Fruit fly (Drosophila melanogaster) whole organism, wandering third instar larva: ENCODE results near the gene ND-51.
A peak's percentile ranks its signal among the peaks of the same experiment; 100 is the strongest.

Source experiments
- Abd-B ChIP-seq: fragments of >200 bp; optimal IDR thresholded peaks from 2 replicates; lab custom pipeline; 2017; ENCODE audit warnings: missing biosample characterization, missing genetic modification characterization
- CG32264 ChIP-seq: fragments of 200-800 bp; sonication (Bioruptor generic); optimal IDR thresholded peaks from 2 replicates; lab custom pipeline; 2016; ENCODE audit warnings: missing biosample characterization, missing genetic modification characterization
- CG9705 ChIP-seq: fragments of 200-800 bp; sonication (Bioruptor generic); optimal IDR thresholded peaks from 2 replicates; lab custom pipeline; 2018; ENCODE audit warnings: missing biosample characterization, mild to moderate bottlenecking, missing genetic modification characterization
- CrebA ChIP-seq: fragments of 200-800 bp; sonication (Bioruptor generic); optimal IDR thresholded peaks from 2 replicates; lab custom pipeline; 2016; ENCODE audit warnings: missing biosample characterization, mild to moderate bottlenecking, missing genetic modification characterization, borderline replicate concordance
- Dfd ChIP-seq: fragments of >200 bp; optimal IDR thresholded peaks from 2 replicates; lab custom pipeline; 2017; ENCODE audit warnings: missing biosample characterization, missing genetic modification characterization
- Dif ChIP-seq: fragments of 200-275, 200-300 bp; sonication (Bioruptor generic); optimal IDR thresholded peaks from 2 replicates; lab custom pipeline; 2018; ENCODE audit warnings: missing biosample characterization, missing genetic modification characterization; ENCODE audit not compliant: partially characterized antibody
- GATAd ChIP-seq: sonication (Bioruptor generic); optimal IDR thresholded peaks from 2 replicates; lab custom pipeline; 2016; ENCODE audit warnings: missing biosample characterization, missing genetic modification characterization
- HLH106 ChIP-seq: fragments of 200-800 bp; optimal IDR thresholded peaks from 3 replicates; lab custom pipeline; 2019; ENCODE audit warnings: missing biosample characterization, mild to moderate bottlenecking, missing genetic modification characterization, moderate library complexity
- Hnf4 ChIP-seq: fragments of 200-800 bp; sonication (Bioruptor generic); optimal IDR thresholded peaks from 2 replicates; lab custom pipeline; 2016; ENCODE audit warnings: missing biosample characterization, mild to moderate bottlenecking, missing genetic modification characterization
- Hr78 ChIP-seq: fragments of >200 bp; optimal IDR thresholded peaks from 2 replicates; lab custom pipeline; 2017; ENCODE audit warnings: missing biosample characterization, missing genetic modification characterization
- Hr83 ChIP-seq: fragments of 200-300 bp; sonication (Bioruptor generic); optimal IDR thresholded peaks from 2 replicates; lab custom pipeline; 2016; ENCODE audit warnings: missing biosample characterization, mild to moderate bottlenecking, missing genetic modification characterization, moderate library complexity; ENCODE audit not compliant: poor library complexity, severe bottlenecking
- Jra ChIP-seq: sonication (Bioruptor generic); optimal IDR thresholded peaks from 2 replicates; lab custom pipeline; 2016; ENCODE audit warnings: missing biosample characterization, missing genetic modification characterization
- Mio ChIP-seq: sonication (Bioruptor generic); optimal IDR thresholded peaks from 2 replicates; lab custom pipeline; 2016; ENCODE audit warnings: missing biosample characterization, missing genetic modification characterization
- Myc ChIP-seq: fragments of >200 bp; optimal IDR thresholded peaks from 2 replicates; lab custom pipeline; 2017
- N ChIP-seq: fragments of >200 bp; optimal IDR thresholded peaks from 2 replicates; lab custom pipeline; 2018; ENCODE audit warnings: missing biosample characterization, missing external identifiers, missing genetic modification characterization
- OdsH ChIP-seq: fragments of 200-800 bp; sonication (Bioruptor generic); optimal IDR thresholded peaks from 2 replicates; lab custom pipeline; 2016; ENCODE audit warnings: missing biosample characterization, mild to moderate bottlenecking, missing genetic modification characterization
- Rel ChIP-seq, 2 experiments: fragments of 200-800 bp; sonication (Bioruptor generic) in 1 of 2; optimal IDR thresholded peaks; 2 replicates in 1 of 2; 3 replicates in 1 of 2; lab custom pipeline; 2016 to 2019; ENCODE audit warnings: mild to moderate bottlenecking in 2 of 2, missing biosample characterization in 2 of 2, missing genetic modification characterization in 2 of 2, moderate library complexity in 1 of 2
- Sp1 ChIP-seq: fragments of 200-800 bp; sonication (Bioruptor generic); optimal IDR thresholded peaks from 3 replicates; lab custom pipeline; 2019; ENCODE audit warnings: missing biosample characterization, mild to moderate bottlenecking, missing genetic modification characterization, moderate library complexity
- Vsx2 ChIP-seq: fragments of 200-300, 225-300 bp; sonication (Bioruptor generic); optimal IDR thresholded peaks from 2 replicates; lab custom pipeline; 2018; ENCODE audit warnings: missing biosample characterization, missing genetic modification characterization; ENCODE audit not compliant: partially characterized antibody
- br ChIP-seq: fragments of 200-800 bp; sonication (Bioruptor generic); optimal IDR thresholded peaks from 2 replicates; lab custom pipeline; 2016; ENCODE audit warnings: missing biosample characterization, missing genetic modification characterization
- brk ChIP-seq: fragments of 200-800 bp; sonication (Bioruptor generic); optimal IDR thresholded peaks from 2 replicates; lab custom pipeline; 2016; ENCODE audit warnings: missing biosample characterization, mild to moderate bottlenecking, missing genetic modification characterization
- dl ChIP-seq, 2 experiments: fragments of 175-275, 200-275 bp in 1 of 2; fragments of 200-275 bp in 1 of 2; sonication (Bioruptor generic); optimal IDR thresholded peaks; lab custom pipeline; 2018; ENCODE audit warnings: mild to moderate bottlenecking in 2 of 2, missing biosample characterization in 2 of 2, missing genetic modification characterization in 2 of 2, moderate library complexity in 2 of 2; ENCODE audit not compliant: partially characterized antibody in 2 of 2, insufficient read depth in 1 of 2
- dmrt93B ChIP-seq: fragments of 200-800 bp; sonication (Bioruptor generic); optimal IDR thresholded peaks from 2 replicates; lab custom pipeline; 2018; ENCODE audit warnings: missing biosample characterization, mild to moderate bottlenecking, missing genetic modification characterization
- dsf ChIP-seq: sonication (Bioruptor generic); optimal IDR thresholded peaks from 2 replicates; lab custom pipeline; 2016; ENCODE audit warnings: missing biosample characterization, missing genetic modification characterization, borderline replicate concordance
- ey ChIP-seq: fragments of 200-800 bp; sonication (Bioruptor generic); optimal IDR thresholded peaks from 2 replicates; lab custom pipeline; 2016; ENCODE audit warnings: missing biosample characterization, missing genetic modification characterization
- foxo ChIP-seq, 2 experiments: fragments of 200-800 bp; sonication (Bioruptor generic); optimal IDR thresholded peaks; 2 replicates in 1 of 2; 3 replicates in 1 of 2; lab custom pipeline; 2016 to 2017; ENCODE audit warnings: missing biosample characterization in 2 of 2, missing genetic modification characterization in 2 of 2
- fru ChIP-seq: fragments of 200-800 bp; sonication (Bioruptor generic); optimal IDR thresholded peaks from 3 replicates; lab custom pipeline; 2016; ENCODE audit warnings: missing biosample characterization, mild to moderate bottlenecking, missing genetic modification characterization
- h ChIP-seq: fragments of 200-800 bp; sonication (Bioruptor generic); optimal IDR thresholded peaks from 3 replicates; lab custom pipeline; 2016; ENCODE audit warnings: missing biosample characterization, mild to moderate bottlenecking, missing genetic modification characterization
- jim ChIP-seq: fragments of 175-275, 200-325 bp; sonication (Bioruptor generic); optimal IDR thresholded peaks from 2 replicates; lab custom pipeline; 2016; ENCODE audit warnings: missing biosample characterization, mild to moderate bottlenecking, missing genetic modification characterization
- lola ChIP-seq: fragments of >200 bp; optimal IDR thresholded peaks from 2 replicates; lab custom pipeline; 2017; ENCODE audit warnings: missing biosample characterization, missing genetic modification characterization
- pan ChIP-seq: fragments of >200 bp; optimal IDR thresholded peaks from 2 replicates; lab custom pipeline; 2017
- psq ChIP-seq: fragments of 200-800 bp; sonication (Bioruptor generic); optimal IDR thresholded peaks from 3 replicates; lab custom pipeline; 2017; ENCODE audit warnings: missing biosample characterization, mild to moderate bottlenecking, missing genetic modification characterization, moderate library complexity
- rgr ChIP-seq: fragments of 200-800 bp; sonication (Bioruptor generic); optimal IDR thresholded peaks from 3 replicates; lab custom pipeline; 2016; ENCODE audit warnings: missing biosample characterization, mild to moderate bottlenecking, missing genetic modification characterization
- sage ChIP-seq: fragments of 200-800 bp; sonication (Bioruptor generic); optimal IDR thresholded peaks from 2 replicates; lab custom pipeline; 2016; ENCODE audit warnings: missing biosample characterization, mild to moderate bottlenecking, missing genetic modification characterization
- sv ChIP-seq: fragments of 200-800 bp; sonication (Bioruptor generic); optimal IDR thresholded peaks from 3 replicates; lab custom pipeline; 2016; ENCODE audit warnings: missing biosample characterization, missing genetic modification characterization
- tai ChIP-seq: sonication (Bioruptor generic); optimal IDR thresholded peaks from 2 replicates; lab custom pipeline; 2016; ENCODE audit warnings: missing biosample characterization, missing genetic modification characterization
- usp ChIP-seq: fragments of >200 bp; optimal IDR thresholded peaks from 2 replicates; lab custom pipeline; 2017; ENCODE audit warnings: missing biosample characterization, missing genetic modification characterization
- woc ChIP-seq: sonication (Bioruptor generic); optimal IDR thresholded peaks from 2 replicates; lab custom pipeline; 2016; ENCODE audit warnings: missing biosample characterization, mild to moderate bottlenecking, missing genetic modification characterization

The ND-51 gene

DNA sequence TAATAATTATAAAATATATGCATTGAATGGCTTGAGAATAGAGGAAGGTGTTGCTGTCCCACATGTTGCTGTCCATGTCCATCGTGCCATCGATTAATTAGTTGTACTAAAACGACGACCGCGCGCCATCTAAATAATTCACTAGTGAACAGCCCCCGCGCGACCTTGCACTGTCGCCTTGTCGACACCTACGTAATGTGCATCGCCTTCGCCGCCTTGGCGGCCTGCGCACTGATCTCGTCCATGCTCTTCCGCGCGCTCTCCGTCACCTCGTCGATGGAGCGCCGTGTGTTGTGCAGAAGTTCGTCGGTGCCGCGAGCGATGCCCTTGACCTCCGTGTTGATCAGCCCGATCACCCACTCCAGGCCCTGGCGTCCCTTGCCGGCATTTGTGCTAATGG is 15.7 kb downstream of the ND-51 start:
- TF ChIP-seq sage (GFP tag; lab: Kevin White, UChicago) = no peak
- no peak for TF ChIP-seq GATAd (GFP tag; lab: Kevin White, UChicago)
- TF ChIP-seq Hnf4 (GFP tag; lab: Kevin White, UChicago) = no peak
- TF ChIP-seq dl (GFP tag; optimal IDR thresholded peaks at IDR 0.05; lab: Kevin White, UChicago; ENCODE audit: insufficient read depth in 1 of 2, partially characterized antibody in 2 of 2) = no peak
- TF ChIP-seq pan = no peak
- TF ChIP-seq CG9705 = no peak
- TF ChIP-seq woc (GFP tag; lab: Kevin White, UChicago) = no peak
- TF ChIP-seq dsf (GFP tag; lab: Kevin White, UChicago) = no peak
- TF ChIP-seq Rel (GFP tag; optimal IDR thresholded peaks at IDR 0.05; lab: Kevin White, UChicago) = no peak
- TF ChIP-seq Rel (tag; optimal IDR thresholded peaks at IDR 0.05; lab: Kevin White, UChicago) = no peak
- no peak for TF ChIP-seq Abd-B
- TF ChIP-seq Hr78 = no peak
- no peak for TF ChIP-seq psq
- TF ChIP-seq Vsx2 (GFP tag; lab: Kevin White, UChicago) = no peak
- TF ChIP-seq, all 38 proteins: peak for 0

DNA sequence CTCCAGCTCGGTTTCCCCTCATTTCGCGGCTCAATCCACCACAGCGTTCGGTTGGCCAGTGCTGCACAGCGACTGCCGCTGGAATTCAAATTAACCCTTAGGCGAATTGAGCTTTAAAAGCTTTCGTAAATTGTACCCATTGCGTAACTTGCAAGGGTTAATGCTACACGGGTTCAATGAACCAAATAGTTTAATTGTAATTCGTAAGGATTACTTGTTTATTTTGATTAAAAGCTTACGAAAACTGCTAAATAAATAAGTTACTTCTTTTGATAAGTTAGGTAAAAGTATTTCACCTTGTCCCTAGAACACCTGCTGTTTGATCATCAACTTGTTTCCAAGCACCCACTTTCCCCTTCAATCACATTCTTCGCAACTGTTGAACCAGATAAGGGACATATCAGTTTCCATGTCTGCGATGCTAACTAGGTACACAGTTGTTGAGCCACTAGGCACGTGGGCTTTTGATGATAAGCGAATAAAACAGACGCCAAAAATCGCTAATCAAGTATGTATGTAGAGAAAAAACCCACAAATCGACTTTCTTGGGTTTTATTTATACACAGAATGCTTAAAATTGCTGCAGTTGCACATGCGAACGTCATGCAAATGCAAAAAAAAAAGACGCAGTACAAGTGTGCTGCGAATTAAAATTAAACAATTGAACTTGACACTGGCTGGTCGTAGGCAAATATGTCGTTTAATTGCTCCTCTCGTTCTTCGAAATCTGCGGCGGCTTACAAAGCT is 16.4 kb downstream of the ND-51 start, which contains the start of gene Pfas:
Gene Pfas (minus strand): TSS at position 79 of the 747 bp plus-strand sequence.
- TF ChIP-seq N = no peak
- TF ChIP-seq Hr83 = no peak
- TF ChIP-seq h (GFP tag; lab: Kevin White, UChicago) = peak; percentile 76
- no peak for TF ChIP-seq Abd-B
- TF ChIP-seq CG32264 (GFP tag; lab: Kevin White, UChicago) = peak; percentile 52
- TF ChIP-seq sage (GFP tag; lab: Kevin White, UChicago) = no peak
- TF ChIP-seq Mio = no peak
- TF ChIP-seq Vsx2 (GFP tag; lab: Kevin White, UChicago) = no peak
- peak; percentile 65 for TF ChIP-seq OdsH (GFP tag; lab: Kevin White, UChicago)
- no peak for TF ChIP-seq dsf (GFP tag; lab: Kevin White, UChicago)
- TF ChIP-seq foxo (GFP tag; optimal IDR thresholded peaks at IDR 0.05; lab: Kevin White, UChicago) = peak in 1 of 2 experiments; percentile 74
- TF ChIP-seq brk (GFP tag; lab: Kevin White, UChicago) = no peak
- peak; percentile 19 for TF ChIP-seq sv (GFP tag; lab: Kevin White, UChicago)
- TF ChIP-seq psq = peak; percentile 57
- TF ChIP-seq woc (GFP tag; lab: Kevin White, UChicago) = peak; percentile 54
- peak; percentile 80 for TF ChIP-seq fru (GFP tag; lab: Kevin White, UChicago)
- no peak for TF ChIP-seq tai (GFP tag; lab: Kevin White, UChicago)
- TF ChIP-seq rgr (GFP tag; lab: Kevin White, UChicago) = peak; percentile 68
- no peak for TF ChIP-seq Jra (GFP tag; lab: Kevin White, UChicago)
- TF ChIP-seq dmrt93B (GFP tag; lab: Kevin White, UChicago) = no peak
- no peak for TF ChIP-seq Dfd (GFP tag; lab: Kevin White, UChicago)
- TF ChIP-seq Rel (GFP tag; optimal IDR thresholded peaks at IDR 0.05; lab: Kevin White, UChicago) = no peak
- TF ChIP-seq Rel (tag; optimal IDR thresholded peaks at IDR 0.05; lab: Kevin White, UChicago) = peak; percentile 88
- no peak for TF ChIP-seq Hnf4 (GFP tag; lab: Kevin White, UChicago)
- TF ChIP-seq Sp1 (GFP tag; lab: Kevin White, UChicago) = peak; percentile 70
- no peak for TF ChIP-seq dl (GFP tag; optimal IDR thresholded peaks at IDR 0.05; lab: Kevin White, UChicago; ENCODE audit: insufficient read depth in 1 of 2, partially characterized antibody in 2 of 2)
- TF ChIP-seq lola (GFP tag; lab: Kevin White, UChicago) = no peak
- TF ChIP-seq Myc (lab: Kevin White, UChicago) = peak; percentile 83
- TF ChIP-seq ey (GFP tag; lab: Kevin White, UChicago) = peak; percentile 66
- no peak for TF ChIP-seq pan
- no peak for TF ChIP-seq Dif (GFP tag; lab: Kevin White, UChicago)
- no peak for TF ChIP-seq usp (GFP tag; lab: Kevin White, UChicago)
- no peak for TF ChIP-seq jim (GFP tag; lab: Kevin White, UChicago)
- TF ChIP-seq Hr78 = no peak
- TF ChIP-seq CrebA (GFP tag; lab: Kevin White, UChicago) = no peak
- TF ChIP-seq br (GFP tag; lab: Kevin White, UChicago) = peak; percentile 82
- peak; percentile 66 for TF ChIP-seq HLH106 (tag; lab: Kevin White, UChicago)
- TF ChIP-seq CG9705 = peak; percentile 54
- TF ChIP-seq GATAd (GFP tag; lab: Kevin White, UChicago) = no peak
- TF ChIP-seq, all 38 proteins: peak for 16
